Worm (Caenorhabditis elegans): ENCODE data around the gene acc-4.

acc-4 gene

ce11 chrIII:13464493-13465362, 19.2 kb downstream of the acc-4 start, which contains the start of gene kel-3 (continued):
- 0 out of 2 replicates have a peak, but pooled peaks have one; percentile 17 for TF ChIP-seq zip-11 (GFP tag; IDR thresholded peaks at IDR 0.05)
- peak; percentile 74 for TF ChIP-seq nhr-11 (tag; optimal IDR thresholded peaks at IDR 0.05)
- TF ChIP-seq nhr-41 (GFP tag; IDR thresholded peaks at IDR 0.05), result no peak; the same call in 1 of the 2 replicates
- TF ChIP-seq T26A8.4 (GFP tag; IDR thresholded peaks at IDR 0.05), result peak; percentile 93
- TF ChIP-seq egl-43 (GFP tag; IDR thresholded peaks at IDR 0.05), result peak; percentile 70
- peak; percentile 91 for TF ChIP-seq aha-1 (tag)
- TF ChIP-seq F37D6.2 (tag; optimal IDR thresholded peaks at IDR 0.05), result no peak
- peak; percentile 85 for TF ChIP-seq nhr-6 (tag; optimal IDR thresholded peaks at IDR 0.05)
- peak; percentile 70 for TF ChIP-seq tra-1 (GFP tag; IDR thresholded peaks at IDR 0.05)
- peak; percentile 77; the same call in 1 of the 2 replicates for TF ChIP-seq pha-4 (GFP tag; IDR thresholded peaks at IDR 0.05)
- TF ChIP-seq pha-4 (tag; optimal IDR thresholded peaks at IDR 0.05), result peak; percentile 18
- TF ChIP-seq attf-4 (tag; optimal IDR thresholded peaks at IDR 0.05), result peak; percentile 34
- TF ChIP-seq sdz-12 (GFP tag; optimal IDR thresholded peaks at IDR 0.05), result peak; percentile 97
- no peak for TF ChIP-seq nhr-111 (GFP tag; optimal IDR thresholded peaks at IDR 0.05)
- TF ChIP-seq madf-9 (GFP tag; conservative IDR thresholded peaks at IDR 0.05), result peak; percentile 9
- TF ChIP-seq ceh-62 (tag; optimal IDR thresholded peaks at IDR 0.05), result no peak
- no peak for TF ChIP-seq ceh-28 (tag; optimal IDR thresholded peaks at IDR 0.05)
- TF ChIP-seq T20F7.1 (GFP tag; optimal IDR thresholded peaks at IDR 0.05), result peak; percentile 65
- no peak; the same call in 1 of the 2 replicates for TF ChIP-seq lin-29 (GFP tag; IDR thresholded peaks at IDR 0.05)
- TF ChIP-seq zag-1 (tag; optimal IDR thresholded peaks at IDR 0.05), result no peak
- no peak for TF ChIP-seq snpc-4 (tag; optimal IDR thresholded peaks at IDR 0.05)
- TF ChIP-seq ztf-11 (tag; optimal IDR thresholded peaks at IDR 0.05), result no peak
- peak; percentile 72 for TF ChIP-seq snpc-1.2 (GFP tag; IDR thresholded peaks at IDR 0.05)
- TF ChIP-seq fos-1 (tag; optimal IDR thresholded peaks at IDR 0.05), result peak; percentile 41
- TF ChIP-seq set-16 (GFP tag; IDR thresholded peaks at IDR 0.05), result no peak
- peak; percentile 67; the same call in 1 of the 2 replicates for TF ChIP-seq hmg-1.1 (GFP tag; IDR thresholded peaks at IDR 0.05)
- TF ChIP-seq skn-1 (tag; optimal IDR thresholded peaks at IDR 0.05), result no peak
- no peak for TF ChIP-seq mxl-2 (GFP tag; conservative IDR thresholded peaks at IDR 0.05)
- peak; percentile 62; the same call in 1 of the 2 replicates for TF ChIP-seq saeg-2 (GFP tag; IDR thresholded peaks at IDR 0.05)
- TF ChIP-seq D1046.2 (GFP tag; IDR thresholded peaks at IDR 0.05), result peak; percentile 67; the same call in 1 of the 2 replicates
- TF ChIP-seq F10B5.3 (tag; optimal IDR thresholded peaks at IDR 0.05), result peak; percentile 76
- peak; percentile 85 for TF ChIP-seq Y48G9A.11 (GFP tag; IDR thresholded peaks at IDR 0.05)
- TF ChIP-seq daf-8 (GFP tag; IDR thresholded peaks at IDR 0.05), result peak; percentile 34; the same call in 1 of the 2 replicates
- TF ChIP-seq F44E2.7 (GFP tag; IDR thresholded peaks at IDR 0.05), result no peak
- TF ChIP-seq nhr-102 (tag; optimal IDR thresholded peaks at IDR 0.05), result peak; percentile 90
- peak; percentile 44 for TF ChIP-seq rbr-2 (tag; optimal IDR thresholded peaks at IDR 0.05)
- TF ChIP-seq ceh-44 (GFP tag; IDR thresholded peaks at IDR 0.05), result peak; percentile 6; the same call in 1 of the 2 replicates
- peak; percentile 88 for TF ChIP-seq mep-1 (tag; optimal IDR thresholded peaks at IDR 0.05)
- peak; percentile 80 for TF ChIP-seq lin-38 (GFP tag; IDR thresholded peaks at IDR 0.05)
- no peak for TF ChIP-seq fkh-10 (GFP tag; optimal IDR thresholded peaks at IDR 0.05)
- peak in 1 of 2 experiments; percentile 81; a peak in 2 of 4 replicates for TF ChIP-seq madf-5 (GFP tag; IDR thresholded peaks at IDR 0.05)
- no peak for TF ChIP-seq daf-12 (tag; optimal IDR thresholded peaks at IDR 0.05)
- peak; percentile 78 for TF ChIP-seq Y5F2A.4 (GFP tag; optimal IDR thresholded peaks at IDR 0.05)
- no peak for TF ChIP-seq nhr-76 (tag; optimal IDR thresholded peaks at IDR 0.05)
- TF ChIP-seq tag-97 (GFP tag; IDR thresholded peaks at IDR 0.05), result no peak
- TF ChIP-seq ztf-7 (tag; optimal IDR thresholded peaks at IDR 0.05), result no peak
- TF ChIP-seq hlh-30 (tag; optimal IDR thresholded peaks at IDR 0.05; ENCODE audit: insufficient read depth), result peak; percentile 76
- TF ChIP-seq php-3 (GFP tag; IDR thresholded peaks at IDR 0.05), result peak; percentile 89
- peak; percentile 63 to 86 for TF ChIP-seq lsy-2 (tag; optimal IDR thresholded peaks at IDR 0.05)
- peak; percentile 12; the same call in 1 of the 2 replicates for TF ChIP-seq F26F4.8 (GFP tag; conservative IDR thresholded peaks at IDR 0.05)
